Worm (Caenorhabditis elegans) whole organism, mixed stage, embryonic: ENCODE data around the gene F18E3.13.

Source experiments
- blmp-1 ChIP-seq: fragments of 150-350 bp; optimal IDR thresholded peaks from 2 replicates; lab custom pipeline; 2014; ENCODE audit warnings: missing biosample characterization, missing genetic modification characterization
- ces-1 ChIP-seq: fragments of 150-350 bp; optimal IDR thresholded peaks from 2 replicates; lab custom pipeline; 2014; ENCODE audit warnings: missing biosample characterization, missing genetic modification reagents, missing genetic modification characterization
- cnd-1 ChIP-seq: fragments of 200-800 bp; sonication (Bioruptor generic); optimal IDR thresholded peaks from 2 replicates; lab custom pipeline; 2018; ENCODE audit warnings: mild to moderate bottlenecking, missing genetic modification characterization, missing compliant biosample characterization
- elt-3 ChIP-seq: fragments of 150-350 bp; optimal IDR thresholded peaks from 2 replicates; lab custom pipeline; 2014; ENCODE audit warnings: missing biosample characterization, missing genetic modification characterization
- hlh-1 ChIP-seq: fragments of 150-350 bp; optimal IDR thresholded peaks from 2 replicates; lab custom pipeline; 2014; ENCODE audit warnings: missing biosample characterization, missing genetic modification reagents, missing genetic modification characterization
- nhr-12 ChIP-seq: fragments of 150-350 bp; optimal IDR thresholded peaks from 2 replicates; lab custom pipeline; 2014; ENCODE audit warnings: missing biosample characterization, missing genetic modification characterization
- nhr-76 ChIP-seq: sonication (generic microtip); optimal IDR thresholded peaks from 2 replicates; lab custom pipeline; 2017; ENCODE audit warnings: missing biosample characterization, missing genetic modification characterization
- pha-4 ChIP-seq: fragments of 150-350 bp; optimal IDR thresholded peaks from 2 replicates; lab custom pipeline; 2018; ENCODE audit warnings: missing biosample characterization, missing genetic modification reagents, missing genetic modification characterization
- snpc-4 ChIP-seq: fragments of 150-350 bp; optimal IDR thresholded peaks from 2 replicates; lab custom pipeline; 2014; ENCODE audit warnings: missing biosample characterization, missing genetic modification characterization
- unc-39 ChIP-seq: fragments of 150-350 bp; optimal IDR thresholded peaks from 2 replicates; lab custom pipeline; 2014; ENCODE audit warnings: missing biosample characterization, missing genetic modification characterization
- unc-62 ChIP-seq: fragments of 150-350 bp; optimal IDR thresholded peaks from 2 replicates; lab custom pipeline; 2014; ENCODE audit warnings: missing biosample characterization, missing genetic modification reagents, missing genetic modification characterization

DNA sequence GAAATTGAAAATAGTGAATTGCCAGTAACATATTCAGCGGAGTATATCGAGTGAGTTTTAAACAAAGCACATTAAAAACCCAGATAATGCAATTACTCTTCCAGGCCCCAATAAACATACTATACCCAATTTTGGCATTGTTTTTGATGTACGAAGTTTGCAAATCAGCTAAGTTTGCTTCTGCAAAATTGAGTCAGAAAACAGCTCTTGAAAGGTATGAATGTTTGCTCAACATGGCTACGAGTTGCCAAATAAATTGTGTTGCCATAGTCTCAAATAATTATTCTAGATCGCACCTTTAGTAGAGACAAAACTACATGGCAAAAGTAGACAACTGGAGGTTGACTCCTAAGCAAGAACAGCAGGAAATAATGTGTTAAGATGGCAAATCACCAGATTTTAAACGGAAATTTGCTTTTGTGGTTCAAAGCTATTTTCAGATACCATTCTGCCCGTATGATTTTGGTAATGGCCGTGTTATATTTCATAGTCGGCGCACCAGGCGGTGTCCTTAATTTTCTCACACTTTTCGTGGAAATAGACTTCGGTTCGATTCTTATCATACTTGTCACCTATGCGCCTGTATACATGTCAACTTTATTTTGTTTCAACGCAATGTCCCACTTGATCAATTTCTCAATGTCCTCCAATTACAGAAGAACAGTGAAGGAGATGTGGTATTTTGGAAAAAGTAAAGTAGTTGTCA, 16.6 kb downstream of the F18E3.13 start:
- TF ChIP-seq unc-39 (tag; lab: Kevin White, UChicago) (no peak), elt-3 (tag; lab: Kevin White, UChicago) (no peak), pha-4 (tag; lab: Kevin White, UChicago) (no peak), nhr-76 (tag; lab: Kevin White, UChicago) (no peak), cnd-1 (tag; lab: Kevin White, UChicago) (no peak), blmp-1 (tag; lab: Kevin White, UChicago) (no peak), unc-62 (no peak), nhr-12 (tag; lab: Kevin White, UChicago) (no peak), snpc-4 (tag; lab: Kevin White, UChicago) (no peak), ces-1 (GFP tag; lab: Kevin White, UChicago) (no peak), hlh-1 (no peak)
